Fruit fly (Drosophila melanogaster) whole organism, embryonic: ENCODE results near the gene CG11131.

Experiments
- Atf-2 ChIP-seq: fragments of 200-800 bp; sonication (Bioruptor generic); optimal IDR thresholded peaks from 2 replicates; lab custom pipeline; 2016; ENCODE audit warnings: missing biosample characterization, missing genetic modification characterization
- Bteb2 ChIP-seq: fragments of 200-800 bp; sonication (Bioruptor generic); optimal IDR thresholded peaks from 2 replicates; lab custom pipeline; 2016; ENCODE audit warnings: missing biosample characterization, missing genetic modification characterization
- CG10209 ChIP-seq: fragments of 200-800 bp; sonication (Bioruptor generic); optimal IDR thresholded peaks from 3 replicates; lab custom pipeline; 2017; ENCODE audit warnings: missing biosample characterization, mild to moderate bottlenecking, missing genetic modification characterization, missing genetic modification reagents
- CG10321 ChIP-seq: fragments of 200-800 bp; sonication (Bioruptor generic); IDR thresholded peaks from 2 replicates; pipeline ENCODE4 v1.3.6; 2022; ENCODE audit warnings: missing biosample characterization, missing genetic modification characterization
- CG10979 ChIP-seq: fragments of 200-800 bp; sonication (Bioruptor generic); optimal IDR thresholded peaks from 2 replicates; lab custom pipeline; 2018; ENCODE audit warnings: missing biosample characterization, mild to moderate bottlenecking, missing genetic modification characterization, moderate library complexity
- CG11695 ChIP-seq: fragments of 200-800 bp; sonication (Bioruptor generic); IDR thresholded peaks from 3 replicates; pipeline ENCODE4 v1.3.6; 2022; ENCODE audit warnings: missing biosample characterization, missing genetic modification characterization
- CG14710 ChIP-seq: fragments of 200-800 bp; sonication (Bioruptor generic); optimal IDR thresholded peaks from 3 replicates; lab custom pipeline; 2019; ENCODE audit warnings: missing biosample characterization, mild to moderate bottlenecking, missing genetic modification characterization, moderate library complexity
- CG15011 ChIP-seq: fragments of 200-800 bp; sonication (Bioruptor generic); optimal IDR thresholded peaks from 3 replicates; lab custom pipeline; 2018; ENCODE audit warnings: missing biosample characterization, mild to moderate bottlenecking, missing genetic modification characterization
- CG15269 ChIP-seq: fragments of 200-800 bp; sonication (Bioruptor generic); optimal IDR thresholded peaks from 2 replicates; lab custom pipeline; 2018; ENCODE audit warnings: missing biosample characterization, mild to moderate bottlenecking, missing genetic modification characterization, moderate library complexity
- CG15696 ChIP-seq: fragments of 200-800 bp; sonication (Bioruptor generic); optimal IDR thresholded peaks from 2 replicates; lab custom pipeline; 2019; ENCODE audit warnings: missing biosample characterization, mild to moderate bottlenecking, missing genetic modification characterization, moderate library complexity
- CG18619 ChIP-seq: fragments of 200-800 bp; sonication (Bioruptor generic); optimal IDR thresholded peaks from 3 replicates; lab custom pipeline; 2017; ENCODE audit warnings: missing biosample characterization, mild to moderate bottlenecking, missing genetic modification characterization
- CG30431 ChIP-seq: fragments of 200-800 bp; sonication (Bioruptor generic); optimal IDR thresholded peaks from 2 replicates; lab custom pipeline; 2017; ENCODE audit warnings: missing biosample characterization, missing genetic modification characterization
- CG31441 ChIP-seq: fragments of 200-800 bp; sonication (Bioruptor generic); IDR thresholded peaks from 2 replicates; pipeline ENCODE4 v1.3.6; 2022; ENCODE audit warnings: missing biosample characterization, missing genetic modification characterization
- CG33557 ChIP-seq: fragments of 200-800 bp; sonication (Bioruptor generic); optimal IDR thresholded peaks from 2 replicates; lab custom pipeline; 2019; ENCODE audit warnings: missing biosample characterization, mild to moderate bottlenecking, missing genetic modification characterization, moderate library complexity
- CG5245 ChIP-seq: fragments of 200-800 bp; sonication (Bioruptor generic); optimal IDR thresholded peaks from 3 replicates; lab custom pipeline; 2016; ENCODE audit warnings: missing biosample characterization, missing genetic modification characterization
- CTCF ChIP-seq: fragments of 200-800 bp; sonication (Bioruptor generic); optimal IDR thresholded peaks from 2 replicates; lab custom pipeline; 2017; ENCODE audit warnings: missing biosample characterization, mild to moderate bottlenecking, missing genetic modification characterization, moderate library complexity
- CoRest ChIP-seq: fragments of 200-800 bp; sonication (Bioruptor generic); optimal IDR thresholded peaks from 3 replicates; lab custom pipeline; 2018; ENCODE audit warnings: missing biosample characterization, mild to moderate bottlenecking, missing genetic modification characterization, moderate library complexity
- Dip3 ChIP-seq: fragments of 200-800 bp; sonication (Bioruptor generic); optimal IDR thresholded peaks from 3 replicates; lab custom pipeline; 2016; ENCODE audit warnings: missing biosample characterization, missing genetic modification characterization
- Dp ChIP-seq: fragments of 200-800 bp; sonication (Bioruptor generic); optimal IDR thresholded peaks from 2 replicates; lab custom pipeline; 2018; ENCODE audit warnings: missing biosample characterization, mild to moderate bottlenecking, missing genetic modification characterization, moderate library complexity
- HLHmδ ChIP-seq: fragments of 200-800 bp; sonication (Bioruptor generic); optimal IDR thresholded peaks from 2 replicates; lab custom pipeline; 2018; ENCODE audit warnings: missing biosample characterization, mild to moderate bottlenecking, missing genetic modification characterization, moderate library complexity
- Hr51 ChIP-seq, 2 experiments: fragments of 200-800 bp; sonication (Bioruptor generic); optimal IDR thresholded peaks; 2 replicates in 1 of 2; 3 replicates in 1 of 2; lab custom pipeline; 2016 to 2018; ENCODE audit warnings: missing biosample characterization in 2 of 2, missing genetic modification characterization in 2 of 2, mild to moderate bottlenecking in 1 of 2, moderate library complexity in 1 of 2
- Kr ChIP-seq: fragments of 200-800 bp; sonication (Bioruptor generic); optimal IDR thresholded peaks from 2 replicates; lab custom pipeline; 2017; ENCODE audit warnings: missing biosample characterization, mild to moderate bottlenecking, missing genetic modification characterization
- Nf-YB ChIP-seq: fragments of 200-800 bp; sonication (Bioruptor generic); optimal IDR thresholded peaks from 3 replicates; lab custom pipeline; 2019; ENCODE audit warnings: missing biosample characterization, mild to moderate bottlenecking, missing genetic modification characterization, moderate library complexity
- Six4 ChIP-seq: fragments of 200-800 bp; sonication (Bioruptor generic); optimal IDR thresholded peaks from 2 replicates; lab custom pipeline; 2016; ENCODE audit warnings: missing biosample characterization, missing genetic modification characterization
- Sox100B ChIP-seq: fragments of 200-800 bp; sonication (Bioruptor generic); optimal IDR thresholded peaks from 3 replicates; lab custom pipeline; 2018; ENCODE audit warnings: missing biosample characterization, mild to moderate bottlenecking, missing genetic modification characterization
- Sox102F ChIP-seq: fragments of 200-800 bp; sonication (Bioruptor generic); optimal IDR thresholded peaks from 2 replicates; lab custom pipeline; 2018; ENCODE audit warnings: missing biosample characterization, mild to moderate bottlenecking, missing genetic modification characterization, moderate library complexity
- Trl ChIP-seq, 3 experiments: fragments of >200 bp in 2 of 3; fragments of 200-800 bp in 1 of 3; sonication (Bioruptor generic) in 1 of 3; optimal IDR thresholded peaks; 2 replicates in 1 of 3; 3 replicates in 2 of 3; lab custom pipeline; 2016 to 2017; ENCODE audit warnings: missing biosample characterization in 1 of 3, missing genetic modification characterization in 1 of 3
- Usf ChIP-seq: fragments of 200-800 bp; sonication (Bioruptor generic); optimal IDR thresholded peaks from 2 replicates; lab custom pipeline; 2017; ENCODE audit warnings: missing genotype, missing biosample characterization, missing genetic modification characterization
- YL-1 ChIP-seq: fragments of 200-800 bp; sonication (Bioruptor generic); optimal IDR thresholded peaks from 3 replicates; lab custom pipeline; 2017; ENCODE audit warnings: missing biosample characterization, mild to moderate bottlenecking, missing genetic modification characterization
- abd-A ChIP-seq: fragments of 200-800 bp; sonication (Bioruptor generic); optimal IDR thresholded peaks from 3 replicates; lab custom pipeline; 2019; ENCODE audit warnings: missing biosample characterization, mild to moderate bottlenecking, missing genetic modification characterization, moderate library complexity
- ap ChIP-seq: fragments of 200-800 bp; sonication (Bioruptor generic); IDR thresholded peaks from 2 replicates; pipeline ENCODE4 v1.3.6; 2022; ENCODE audit warnings: missing biosample characterization, missing genetic modification characterization
- ase ChIP-seq: fragments of 200-800 bp; sonication (Bioruptor generic); IDR thresholded peaks from 3 replicates; pipeline ENCODE4 v1.3.6; 2022; ENCODE audit warnings: missing biosample characterization, missing genetic modification characterization
- chif ChIP-seq, 2 experiments: fragments of 200-800 bp; sonication (Bioruptor generic); optimal IDR thresholded peaks; 3 replicates each; lab custom pipeline; 2016; ENCODE audit warnings: missing biosample characterization in 2 of 2, missing genetic modification characterization in 2 of 2
- chinmo ChIP-seq: fragments of 200-800 bp; sonication (Bioruptor generic); IDR thresholded peaks from 4 replicates; pipeline ENCODE4 v1.3.6; 2022; ENCODE audit warnings: missing biosample characterization, missing genetic modification characterization; ENCODE audit not compliant: partially characterized antibody
- crc ChIP-seq: fragments of 200-800 bp; sonication (Bioruptor generic); optimal IDR thresholded peaks from 2 replicates; lab custom pipeline; 2016; ENCODE audit warnings: missing biosample characterization, missing genetic modification characterization
- cwo ChIP-seq: fragments of 200-800 bp; sonication (Bioruptor generic); optimal IDR thresholded peaks from 3 replicates; lab custom pipeline; 2017; ENCODE audit warnings: missing biosample characterization, missing genetic modification characterization, mild to moderate bottlenecking, moderate library complexity, missing genetic modification reagents
- dati ChIP-seq: fragments of 200-800 bp; sonication (Bioruptor generic); IDR thresholded peaks from 2 replicates; pipeline ENCODE4 v1.3.6; 2022; ENCODE audit warnings: missing biosample characterization, missing genetic modification characterization
- dmrt11E ChIP-seq: fragments of 200-800 bp; sonication (Bioruptor generic); optimal IDR thresholded peaks from 3 replicates; lab custom pipeline; 2018; ENCODE audit warnings: missing biosample characterization, mild to moderate bottlenecking, missing genetic modification characterization, moderate library complexity
- dysf ChIP-seq: fragments of 200-800 bp; sonication (Bioruptor generic); IDR thresholded peaks from 3 replicates; pipeline ENCODE4 v1.3.6; 2022; ENCODE audit warnings: missing biosample characterization, missing genetic modification characterization
- fd3F ChIP-seq: fragments of 200-800 bp; sonication (Bioruptor generic); optimal IDR thresholded peaks from 2 replicates; lab custom pipeline; 2018; ENCODE audit warnings: missing biosample characterization, mild to moderate bottlenecking, missing genetic modification characterization, moderate library complexity
- gro ChIP-seq: fragments of 200-800 bp; sonication (Bioruptor generic); optimal IDR thresholded peaks from 2 replicates; lab custom pipeline; 2016; ENCODE audit warnings: missing biosample characterization, missing genetic modification characterization
- h ChIP-seq: fragments of >200 bp; optimal IDR thresholded peaks from 2 replicates; lab custom pipeline; 2017
- onecut ChIP-seq: fragments of 200-800 bp; sonication (Bioruptor generic); IDR thresholded peaks from 2 replicates; pipeline ENCODE4 v1.3.6; 2022; ENCODE audit warnings: missing biosample characterization, missing genetic modification characterization
- pfk ChIP-seq: fragments of 200-800 bp; sonication (Bioruptor generic); optimal IDR thresholded peaks from 2 replicates; lab custom pipeline; 2018; ENCODE audit warnings: missing biosample characterization, mild to moderate bottlenecking, missing genetic modification characterization, moderate library complexity
- phol ChIP-seq: fragments of 200-800 bp; sonication (Bioruptor generic); optimal IDR thresholded peaks from 3 replicates; lab custom pipeline; 2018; ENCODE audit warnings: missing biosample characterization, mild to moderate bottlenecking, missing genetic modification characterization, moderate library complexity
- row ChIP-seq: fragments of 200-800 bp; sonication (Bioruptor generic); IDR thresholded peaks from 3 replicates; pipeline ENCODE4 v1.3.6; 2022; ENCODE audit warnings: missing biosample characterization, missing genetic modification characterization
- stwl ChIP-seq: fragments of 200-800 bp; sonication (Bioruptor generic); optimal IDR thresholded peaks from 3 replicates; lab custom pipeline; 2018; ENCODE audit warnings: missing biosample characterization, mild to moderate bottlenecking, missing genetic modification characterization, moderate library complexity
- ttk ChIP-seq: fragments of 200-800 bp; sonication (Bioruptor generic); IDR thresholded peaks from 2 replicates; pipeline ENCODE4 v2.1.2; 2022; ENCODE audit warnings: missing biosample characterization, missing genetic modification characterization
- twi ChIP-seq: fragments of 200-800 bp; optimal IDR thresholded peaks from 2 replicates; lab custom pipeline; 2019; ENCODE audit warnings: missing biosample characterization, mild to moderate bottlenecking, missing genetic modification characterization, moderate library complexity
- zfh1 ChIP-seq: fragments of 200-800 bp; sonication (Bioruptor generic); IDR thresholded peaks from 3 replicates; pipeline ENCODE4 v1.3.6; 2022; ENCODE audit warnings: missing biosample characterization, missing genetic modification characterization

Gene CG11131

DNA sequence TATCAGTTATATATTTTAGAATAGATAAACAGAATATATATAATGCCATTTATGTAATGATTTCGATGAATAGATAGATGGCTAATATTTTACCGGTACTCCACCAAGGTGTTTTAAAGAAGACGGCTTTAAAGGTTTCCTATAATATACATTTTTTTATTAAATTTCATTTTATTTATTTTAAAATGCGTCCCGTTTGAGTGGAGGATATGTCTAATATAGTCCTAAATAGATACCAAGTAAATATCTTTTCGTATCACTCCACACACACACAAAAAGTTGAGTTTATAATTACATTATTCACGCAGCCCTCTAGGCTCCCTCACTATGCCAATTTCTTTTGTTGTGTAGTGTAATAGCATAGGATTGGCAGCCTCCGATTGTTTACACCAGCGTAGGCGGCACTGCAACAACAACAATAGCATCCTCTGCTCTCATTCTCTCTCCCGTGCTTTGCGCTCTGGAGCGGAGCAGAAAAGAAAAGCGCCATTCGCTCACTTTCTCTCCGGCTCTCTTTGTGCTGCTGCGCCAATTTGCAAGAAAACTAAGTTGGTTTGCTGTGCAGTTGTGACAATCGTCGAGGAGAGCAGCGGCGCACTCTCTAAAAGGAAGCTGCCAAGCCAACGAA, 11.5 kb downstream of the CG11131 start, which contains the start of gene CG12768 (continued):
- TF ChIP-seq Kr (GFP tag; lab: Kevin White, UChicago): no peak
- no peak for TF ChIP-seq pfk (GFP tag; lab: Kevin White, UChicago)
- peak in 1 of 2 experiments; percentile 41 for TF ChIP-seq Hr51 (GFP tag; optimal IDR thresholded peaks at IDR 0.05; lab: Kevin White, UChicago)
- peak; percentile 48 for TF ChIP-seq phol (tag; lab: Kevin White, UChicago)
- no peak for TF ChIP-seq CG15011
- TF ChIP-seq CG18619 (GFP tag; lab: Kevin White, UChicago): peak; percentile 12
- no peak for TF ChIP-seq CG5245 (GFP tag; lab: Kevin White, UChicago)
- TF ChIP-seq CTCF (GFP tag; lab: Kevin White, UChicago): no peak
- no peak for TF ChIP-seq CG10321 (GFP tag; lab: Robert Waterston, UW)
- TF ChIP-seq row: 0 out of 3 replicates have a peak, but pooled peaks have one; percentile 31
- TF ChIP-seq CG11695 (GFP tag; lab: Robert Waterston, UW): no peak
- TF ChIP-seq dati (GFP tag; lab: Robert Waterston, UW): no peak
- TF ChIP-seq cwo: no peak
- peak; percentile 7 for TF ChIP-seq Usf (GFP tag; lab: Kevin White, UChicago)
- peak; percentile 58 for TF ChIP-seq Sox100B (GFP tag; lab: Kevin White, UChicago)
- TF ChIP-seq h (lab: Kevin White, UChicago): no peak
- 0 out of 3 replicates have a peak, but pooled peaks have one; percentile 24 for TF ChIP-seq dysf
- 0 out of 3 replicates have a peak, but pooled peaks have one; percentile 15 for TF ChIP-seq zfh1 (GFP tag; lab: Robert Waterston, UW)
- no peak for TF ChIP-seq Dp (GFP tag; lab: Kevin White, UChicago)
- peak; percentile 25 for TF ChIP-seq Sox102F (GFP tag; lab: Kevin White, UChicago)
- no peak for TF ChIP-seq crc
- TF ChIP-seq HLHmδ (GFP tag; lab: Kevin White, UChicago): no peak
- TF ChIP-seq YL-1 (GFP tag; lab: Kevin White, UChicago): no peak
- no peak for TF ChIP-seq Six4 (GFP tag; lab: Kevin White, UChicago)
- peak; percentile 35 for TF ChIP-seq CoRest (tag; lab: Kevin White, UChicago)
- TF ChIP-seq chif (GFP tag; optimal IDR thresholded peaks at IDR 0.05; lab: Kevin White, UChicago): no peak
- no peak for TF ChIP-seq onecut (GFP tag; lab: Robert Waterston, UW)
- peak; percentile 54 for TF ChIP-seq CG10979 (tag; lab: Kevin White, UChicago)
- TF ChIP-seq CG15696 (tag; lab: Kevin White, UChicago): peak; percentile 4
- TF ChIP-seq Bteb2 (GFP tag; lab: Kevin White, UChicago): no peak
- TF ChIP-seq Atf-2 (GFP tag; lab: Kevin White, UChicago): no peak
- TF ChIP-seq Trl (optimal IDR thresholded peaks at IDR 0.05; lab: Kevin White, UChicago): peak; percentile 69 to 81
- no peak for TF ChIP-seq Trl (GFP tag; optimal IDR thresholded peaks at IDR 0.05; lab: Kevin White, UChicago)
- TF ChIP-seq fd3F (GFP tag; lab: Kevin White, UChicago): no peak
- no peak for TF ChIP-seq stwl (tag; lab: Kevin White, UChicago)
- no peak for TF ChIP-seq ttk (GFP tag; lab: Robert Waterston, UW)
- TF ChIP-seq CG10209 (GFP tag; lab: Kevin White, UChicago): peak; percentile 51
- TF ChIP-seq dmrt11E (tag; lab: Kevin White, UChicago): peak; percentile 8
- peak; percentile 3 for TF ChIP-seq CG30431 (GFP tag; lab: Kevin White, UChicago)
- TF ChIP-seq ap (GFP tag; lab: Robert Waterston, UW): no peak
- TF ChIP-seq chinmo (GFP tag; lab: Robert Waterston, UW): no peak
- TF ChIP-seq CG15269 (tag; lab: Kevin White, UChicago): peak; percentile 9
- no peak for TF ChIP-seq abd-A
- peak; percentile 43; the same call in 1 of the 2 replicates for TF ChIP-seq CG31441
- no peak for TF ChIP-seq Dip3 (GFP tag; lab: Kevin White, UChicago)
- TF ChIP-seq Nf-YB: peak; percentile 8
- no peak for TF ChIP-seq twi (tag; lab: Kevin White, UChicago)
- TF ChIP-seq CG14710 (tag; lab: Kevin White, UChicago): peak; percentile 25
- TF ChIP-seq CG33557 (GFP tag; lab: Kevin White, UChicago): no peak
- 0 out of 3 replicates have a peak, but pooled peaks have one; percentile 6 for TF ChIP-seq ase
- no peak for TF ChIP-seq gro (GFP tag; lab: Kevin White, UChicago)
